Worm (Caenorhabditis elegans) whole organism, L3 larva: ENCODE data around the gene Y73C8B.2.

Experiments used
- R02D3.7 ChIP-seq: fragments of 150-350 bp; optimal IDR thresholded peaks from 2 replicates; lab custom pipeline; 2014; ENCODE audit warnings: missing biosample characterization, missing genetic modification characterization
- ZK546.5 ChIP-seq: sonication (generic microtip); optimal IDR thresholded peaks from 2 replicates; lab custom pipeline; 2017; ENCODE audit warnings: missing biosample characterization, missing genetic modification characterization
- ama-1 ChIP-seq: fragments of 150-350 bp; optimal IDR thresholded peaks from 2 replicates; lab custom pipeline; 2018
- ceh-16 ChIP-seq: sonication (generic microtip); optimal IDR thresholded peaks from 2 replicates; lab custom pipeline; 2017; ENCODE audit warnings: missing biosample characterization, missing genetic modification characterization
- ceh-9 ChIP-seq: sonication (generic microtip); optimal IDR thresholded peaks from 2 replicates; lab custom pipeline; 2018; ENCODE audit warnings: missing biosample characterization, missing genetic modification characterization
- daf-12 ChIP-seq: fragments of 150-350 bp; optimal IDR thresholded peaks from 2 replicates; lab custom pipeline; 2014; ENCODE audit warnings: missing biosample characterization, missing genetic modification reagents, missing genetic modification characterization
- egl-27 ChIP-seq: sonication (generic microtip); optimal IDR thresholded peaks from 4 replicates; lab custom pipeline; 2017; ENCODE audit warnings: missing biosample characterization, missing genetic modification reagents, missing genetic modification characterization
- egl-5 ChIP-seq: fragments of 150-350 bp; optimal IDR thresholded peaks from 2 replicates; lab custom pipeline; 2017; ENCODE audit warnings: missing biosample characterization, missing genetic modification reagents, missing genetic modification characterization, inconsistent platforms
- elt-1 ChIP-seq: fragments of 150-350 bp; optimal IDR thresholded peaks from 2 replicates; lab custom pipeline; 2014; ENCODE audit warnings: missing biosample characterization, missing genetic modification characterization
- eor-1 ChIP-seq, 2 experiments: fragments of 150-350 bp; optimal IDR thresholded peaks; 2 replicates each; lab custom pipeline; 2014 to 2018; ENCODE audit warnings: missing biosample characterization in 2 of 2, missing genetic modification characterization in 2 of 2
- fkh-10 ChIP-seq: sonication (generic microtip); optimal IDR thresholded peaks from 2 replicates; lab custom pipeline; 2017; ENCODE audit warnings: missing biosample characterization, missing genetic modification reagents, missing genetic modification characterization
- fos-1 ChIP-seq: fragments of 150-350 bp; optimal IDR thresholded peaks from 2 replicates; lab custom pipeline; 2014; ENCODE audit warnings: missing biosample characterization, missing genetic modification characterization
- jun-1 ChIP-seq: fragments of 150-350 bp; optimal IDR thresholded peaks from 2 replicates; lab custom pipeline; 2014; ENCODE audit warnings: missing biosample characterization, missing genetic modification reagents, missing genetic modification characterization
- mdl-1 ChIP-seq: fragments of 150-350 bp; optimal IDR thresholded peaks from 2 replicates; lab custom pipeline; 2014; ENCODE audit warnings: missing biosample characterization, missing genetic modification characterization
- mml-1 ChIP-seq: fragments of 150-350 bp; sonication (generic microtip); optimal IDR thresholded peaks from 3 replicates; lab custom pipeline; 2014; ENCODE audit warnings: missing biosample characterization, missing genetic modification characterization
- nfya-1 ChIP-seq: sonication (generic microtip); optimal IDR thresholded peaks from 2 replicates; lab custom pipeline; 2017; ENCODE audit warnings: missing genetic modification characterization, mild to moderate bottlenecking, missing compliant biosample characterization, antibody characterized with exemption, moderate library complexity; ENCODE audit not compliant: insufficient read depth
- nhr-11 ChIP-seq: fragments of 150-350 bp; optimal IDR thresholded peaks from 2 replicates; lab custom pipeline; 2014; ENCODE audit warnings: missing biosample characterization, missing genetic modification characterization
- nhr-25 ChIP-seq: sonication (generic microtip); optimal IDR thresholded peaks from 2 replicates; lab custom pipeline; 2017; ENCODE audit warnings: missing biosample characterization, missing genetic modification characterization
- nhr-28 ChIP-seq: fragments of 150-350 bp; optimal IDR thresholded peaks from 2 replicates; lab custom pipeline; 2014; ENCODE audit warnings: missing biosample characterization, missing genetic modification characterization
- nhr-43 ChIP-seq: sonication (generic microtip); optimal IDR thresholded peaks from 2 replicates; lab custom pipeline; 2016; ENCODE audit warnings: mild to moderate bottlenecking, missing genetic modification characterization, missing compliant biosample characterization; ENCODE audit not compliant: poor library complexity, severe bottlenecking
- nhr-76 ChIP-seq: fragments of 150-350 bp; sonication (generic microtip); optimal IDR thresholded peaks from 5 replicates; lab custom pipeline; 2014; ENCODE audit warnings: missing biosample characterization, missing genetic modification characterization
- nhr-77 ChIP-seq: fragments of 150-350 bp; optimal IDR thresholded peaks from 2 replicates; lab custom pipeline; 2014; ENCODE audit warnings: missing biosample characterization, missing genetic modification characterization
- pha-4 ChIP-seq: fragments of 150-350 bp; optimal IDR thresholded peaks from 2 replicates; lab custom pipeline; 2014; ENCODE audit warnings: missing biosample characterization, missing genetic modification reagents, missing genetic modification characterization
- sea-2 ChIP-seq: fragments of 150-350 bp; sonication (generic microtip); optimal IDR thresholded peaks from 4 replicates; lab custom pipeline; 2014; ENCODE audit warnings: missing biosample characterization, missing genetic modification reagents, missing genetic modification characterization
- skn-1 ChIP-seq: fragments of 150-350 bp; optimal IDR thresholded peaks from 2 replicates; lab custom pipeline; 2014; ENCODE audit warnings: missing biosample characterization, missing genetic modification characterization
- snpc-4 ChIP-seq: fragments of 150-350 bp; optimal IDR thresholded peaks from 2 replicates; lab custom pipeline; 2014; ENCODE audit warnings: missing biosample characterization, missing genetic modification characterization
- tbx-2 ChIP-seq: sonication (generic microtip); optimal IDR thresholded peaks from 2 replicates; lab custom pipeline; 2016; ENCODE audit warnings: mild to moderate bottlenecking, missing genetic modification characterization, missing compliant biosample characterization
- unc-39 ChIP-seq: sonication (generic microtip); optimal IDR thresholded peaks from 4 replicates; lab custom pipeline; 2017; ENCODE audit warnings: missing biosample characterization, missing genetic modification characterization
- zag-1 ChIP-seq: fragments of 150-350 bp; optimal IDR thresholded peaks from 2 replicates; lab custom pipeline; 2014; ENCODE audit warnings: missing biosample characterization, missing genetic modification characterization
- ztf-11 ChIP-seq: fragments of 150-350 bp; optimal IDR thresholded peaks from 2 replicates; lab custom pipeline; 2014; ENCODE audit warnings: missing biosample characterization, missing genetic modification characterization
- ztf-4 ChIP-seq: fragments of 150-350 bp; optimal IDR thresholded peaks from 2 replicates; lab custom pipeline; 2014; ENCODE audit warnings: missing biosample characterization, missing genetic modification characterization

The Y73C8B.2 gene

DNA sequence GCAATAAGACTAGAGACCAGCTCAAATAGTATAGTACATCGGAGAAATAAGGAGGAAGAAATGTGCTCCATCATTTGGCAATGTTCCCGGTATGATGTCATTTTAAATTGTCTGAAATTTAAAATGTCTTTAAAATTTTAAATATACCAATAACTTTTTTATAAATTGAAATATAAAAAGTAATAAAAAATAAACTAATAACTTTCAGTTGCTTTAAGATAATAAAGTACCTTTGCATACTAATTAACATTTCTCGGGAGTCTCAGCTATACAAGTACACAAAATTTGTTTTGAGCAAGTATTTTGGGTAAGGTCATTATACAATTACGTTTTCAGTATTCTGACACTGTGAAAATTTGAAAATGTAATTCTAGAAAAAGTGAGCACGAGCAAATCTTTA lies 42.9 kb downstream of the Y73C8B.2 start, which contains the start of gene srab-6:
Gene srab-6, minus strand, starts transcription at position 101 of the 400 bp plus-strand sequence.
- TF ChIP-seq nhr-25 (no peak), mdl-1 (no peak), R02D3.7 (no peak), skn-1 (no peak), nhr-11 (tag; lab: Kevin White, UChicago) (no peak), fos-1 (tag; lab: Kevin White, UChicago) (no peak), nhr-77 (tag; lab: Kevin White, UChicago) (no peak), fkh-10 (GFP tag; lab: Kevin White, UChicago) (no peak)

DNA sequence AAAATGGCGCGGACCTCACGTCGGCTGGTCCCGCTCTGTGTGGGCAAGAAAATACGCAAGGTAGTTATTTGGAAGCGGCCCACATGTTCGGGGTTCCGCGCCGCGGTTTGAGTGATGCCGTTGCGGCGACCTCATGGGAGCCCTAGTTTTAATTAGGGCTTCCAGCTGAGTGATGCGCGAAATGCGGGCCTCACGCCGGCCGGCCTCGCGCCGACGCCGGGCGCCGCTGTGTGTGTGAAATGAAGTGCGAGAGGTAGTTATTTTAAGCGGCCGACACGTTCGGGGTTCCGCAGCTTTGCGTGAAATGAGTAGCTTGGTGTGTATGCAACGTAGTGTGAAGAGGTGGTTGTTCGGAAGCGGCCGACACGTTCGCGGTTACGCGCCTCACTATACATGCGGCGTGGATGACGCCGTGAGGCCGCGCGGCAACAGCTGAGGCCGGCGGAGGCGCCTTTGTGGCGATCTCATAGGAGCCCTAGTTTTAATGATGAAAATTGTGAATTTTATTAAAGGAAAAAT lies 44.8 kb downstream of the Y73C8B.2 start:
- TF ChIP-seq snpc-4 (tag; lab: Kevin White, UChicago) (no peak), jun-1 (tag; lab: Kevin White, UChicago) (no peak), nhr-43 (tag; lab: Kevin White, UChicago) (no peak), fkh-10 (GFP tag; lab: Kevin White, UChicago) (no peak), nhr-76 (tag; lab: Kevin White, UChicago) (no peak), egl-5 (tag; lab: Kevin White, UChicago) (no peak), ZK546.5 (no peak)

DNA sequence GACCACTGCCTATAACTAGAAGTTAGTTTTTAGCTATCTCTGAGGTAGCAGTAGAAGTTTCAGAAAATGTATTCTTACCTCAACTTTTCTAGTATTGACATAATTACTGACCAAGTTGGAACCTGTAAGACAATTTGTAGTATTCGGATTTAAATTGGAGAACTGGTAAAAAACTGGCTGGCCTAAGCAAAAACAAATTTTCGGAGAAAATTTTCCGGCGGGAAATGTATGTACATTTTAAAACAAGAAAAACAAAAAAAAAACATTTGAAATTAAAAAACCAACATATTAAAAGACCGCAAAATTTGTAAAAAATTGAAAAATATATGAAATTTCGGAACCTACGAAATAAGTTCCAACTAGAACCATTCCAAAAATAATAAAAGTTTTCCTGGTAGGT lies 47.9 kb downstream of the Y73C8B.2 start, which contains the start of gene srab-11:
Gene srab-11, minus strand, starts transcription at position 101 of the 400 bp plus-strand sequence.
- TF ChIP-seq egl-27 (tag; lab: Kevin White, UChicago), result no peak
- no peak for TF ChIP-seq ama-1 (lab: Kevin White, UChicago)
- TF ChIP-seq daf-12 (tag; lab: Kevin White, UChicago), result no peak
- no peak for TF ChIP-seq fos-1 (tag; lab: Kevin White, UChicago)
- no peak for TF ChIP-seq ceh-9 (tag; lab: Kevin White, UChicago)
- no peak for TF ChIP-seq skn-1
- no peak for TF ChIP-seq ztf-4
- no peak for TF ChIP-seq ztf-11 (tag; lab: Kevin White, UChicago)
- no peak for TF ChIP-seq nhr-76 (tag; lab: Kevin White, UChicago)
- TF ChIP-seq tbx-2 (tag; lab: Kevin White, UChicago), result no peak
- no peak for TF ChIP-seq eor-1 (tag; optimal IDR thresholded peaks at IDR 0.05; lab: Kevin White, UChicago)
- no peak for TF ChIP-seq jun-1 (tag; lab: Kevin White, UChicago)
- no peak for TF ChIP-seq mml-1

ce11 chrV:3145241-3145640 lies 49.6 kb downstream of the Y73C8B.2 start:
- TF ChIP-seq unc-39, result no peak
- TF ChIP-seq, all 47 proteins: peak for 0

- TF ChIP-seq unc-39 (no peak), nhr-28 (tag; lab: Kevin White, UChicago) (no peak), sea-2 (GFP tag; lab: Kevin White, UChicago) (no peak), daf-12 (tag; lab: Kevin White, UChicago) (no peak), nhr-76 (tag; lab: Kevin White, UChicago) (no peak), elt-1 (tag; lab: Kevin White, UChicago) (no peak), pha-4 (no peak), zag-1 (no peak), ceh-16 (tag; lab: Kevin White, UChicago) (no peak), nfya-1 (tag; lab: Kevin White, UChicago) (no peak), nhr-43 (tag; lab: Kevin White, UChicago) (no peak)
Observed at ce11 chrV:3144494-3144893, 50.3 kb downstream of the Y73C8B.2 start, which contains the start of gene srab-10. Gene srab-10, minus strand, starts transcription at chrV:3144594.
